Worm (Caenorhabditis elegans): ENCODE data around the gene R01H2.2.

The R01H2.2 gene

ce11 chrIII:7056241-7056640 lies at the start of gene R01H2.2:
R01H2.2 (plus strand) TSS chrIII:7056541.
- TF ChIP-seq him-1 (tag; optimal IDR thresholded peaks at IDR 0.05) (no peak), dao-5 (tag; optimal IDR thresholded peaks at IDR 0.05) (no peak), W03F9.2 (tag; optimal IDR thresholded peaks at IDR 0.05) (no peak)

ce11 chrIII:7008836-7009235 lies 47.5 kb upstream of the R01H2.2 start, which contains the start of gene lgc-38:
lgc-38 (plus strand) TSS chrIII:7009136.
- TF ChIP-seq W03F9.2 (tag; optimal IDR thresholded peaks at IDR 0.05) = no peak
- no peak for TF ChIP-seq dao-5 (tag; optimal IDR thresholded peaks at IDR 0.05)
- TF ChIP-seq him-1 (tag; optimal IDR thresholded peaks at IDR 0.05) = no peak

ce11 chrIII:7012060-7012459 lies 44.3 kb upstream of the R01H2.2 start:
- no peak for TF ChIP-seq him-1 (tag; optimal IDR thresholded peaks at IDR 0.05)
- no peak for TF ChIP-seq W03F9.2 (tag; optimal IDR thresholded peaks at IDR 0.05)
- TF ChIP-seq dao-5 (tag; optimal IDR thresholded peaks at IDR 0.05) = no peak

ce11 chrIII:7013764-7014163 lies 42.6 kb upstream of the R01H2.2 start:
- no peak for TF ChIP-seq him-1 (tag; optimal IDR thresholded peaks at IDR 0.05)
- no peak for TF ChIP-seq dao-5 (tag; optimal IDR thresholded peaks at IDR 0.05)
- TF ChIP-seq W03F9.2 (tag; optimal IDR thresholded peaks at IDR 0.05) = no peak

ce11 chrIII:7019724-7020123 lies 36.6 kb upstream of the R01H2.2 start:
- no peak for TF ChIP-seq W03F9.2 (tag; optimal IDR thresholded peaks at IDR 0.05)
- no peak for TF ChIP-seq him-1 (tag; optimal IDR thresholded peaks at IDR 0.05)
- no peak for TF ChIP-seq dao-5 (tag; optimal IDR thresholded peaks at IDR 0.05)

- TF ChIP-seq dao-5 (tag; optimal IDR thresholded peaks at IDR 0.05) = no peak
- no peak for TF ChIP-seq him-1 (tag; optimal IDR thresholded peaks at IDR 0.05)
- TF ChIP-seq W03F9.2 (tag; optimal IDR thresholded peaks at IDR 0.05) = no peak
Measured at ce11 chrIII:7020500-7020899, 35.8 kb upstream of the R01H2.2 start, which contains the start of gene col-8. col-8 (minus strand) TSS chrIII:7020600.

ce11 chrIII:7021156-7021637 lies 35.1 kb upstream of the R01H2.2 start, which contains the start of gene rfl-1:
rfl-1 (plus strand) TSS chrIII:7021206.
- peak; percentile 37 for TF ChIP-seq W03F9.2 (tag; optimal IDR thresholded peaks at IDR 0.05)
- TF ChIP-seq him-1 (tag; optimal IDR thresholded peaks at IDR 0.05) = no peak

- TF ChIP-seq W03F9.2 (tag; optimal IDR thresholded peaks at IDR 0.05) (no peak), him-1 (tag; optimal IDR thresholded peaks at IDR 0.05) (no peak), dao-5 (tag; optimal IDR thresholded peaks at IDR 0.05) (no peak)
Measured at ce11 chrIII:7025839-7026238, 30.5 kb upstream of the R01H2.2 start.

- TF ChIP-seq him-1 (tag; optimal IDR thresholded peaks at IDR 0.05) = no peak
- TF ChIP-seq dao-5 (tag; optimal IDR thresholded peaks at IDR 0.05) = no peak
- TF ChIP-seq W03F9.2 (tag; optimal IDR thresholded peaks at IDR 0.05) = no peak
Measured at ce11 chrIII:7029105-7029504, 27.2 kb upstream of the R01H2.2 start, which contains the start of gene cyk-1. cyk-1 (minus strand) TSS chrIII:7029205.

- TF ChIP-seq dao-5 (tag; optimal IDR thresholded peaks at IDR 0.05) (no peak), him-1 (tag; optimal IDR thresholded peaks at IDR 0.05) (peak; percentile 50)
Measured at ce11 chrIII:7030044-7030804, 26.1 kb upstream of the R01H2.2 start.

- TF ChIP-seq dao-5 (tag; optimal IDR thresholded peaks at IDR 0.05) (no peak), him-1 (tag; optimal IDR thresholded peaks at IDR 0.05) (no peak), W03F9.2 (tag; optimal IDR thresholded peaks at IDR 0.05) (no peak)
Measured at ce11 chrIII:7032070-7032469, 24.3 kb upstream of the R01H2.2 start.

ce11 chrIII:7034252-7035223 lies 21.8 kb upstream of the R01H2.2 start:
- TF ChIP-seq W03F9.2 (tag; optimal IDR thresholded peaks at IDR 0.05) = no peak
- TF ChIP-seq dao-5 (tag; optimal IDR thresholded peaks at IDR 0.05) = no peak
- no peak for TF ChIP-seq him-1 (tag; optimal IDR thresholded peaks at IDR 0.05)

- no peak for TF ChIP-seq W03F9.2 (tag; optimal IDR thresholded peaks at IDR 0.05)
- TF ChIP-seq dao-5 (tag; optimal IDR thresholded peaks at IDR 0.05) = no peak
- no peak for TF ChIP-seq him-1 (tag; optimal IDR thresholded peaks at IDR 0.05)
Measured at ce11 chrIII:7045643-7046042, 10.7 kb upstream of the R01H2.2 start, which contains the start of gene R01H2.7. R01H2.7 (minus strand) TSS chrIII:7045743.

Measured in whole organism, L4/young adult.